Worm (Caenorhabditis elegans) whole organism, young adult: ENCODE data around the gene F02D8.4.
A peak's percentile ranks its signal among the peaks of the same experiment; 100 is the strongest.

Source experiments
- B0019.2 ChIP-seq: fragments of 200-800 bp; sonication (Bioruptor generic); conservative IDR thresholded peaks from 2 replicates; pipeline ENCODE4 v1.3.6; 2022; ENCODE audit warnings: missing genetic modification reagents, missing genetic modification characterization, missing compliant biosample characterization
- B0336.3 ChIP-seq: fragments of 200-800 bp; sonication (Bioruptor generic); IDR thresholded peaks from 2 replicates; pipeline ENCODE4 v1.3.6; 2022; ENCODE audit warnings: missing genetic modification characterization, missing compliant biosample characterization
- F10E7.11 ChIP-seq: sonication (generic microtip); optimal IDR thresholded peaks from 2 replicates; lab custom pipeline; 2017; ENCODE audit warnings: mild to moderate bottlenecking, missing genetic modification characterization, moderate library complexity, missing compliant biosample characterization
- F33H1.4 ChIP-seq: fragments of 200-800 bp; sonication (Bioruptor generic); IDR thresholded peaks from 2 replicates; pipeline ENCODE4 v1.3.6; 2022; ENCODE audit warnings: missing genetic modification reagents, missing genetic modification characterization, missing compliant biosample characterization
- F49E8.2 ChIP-seq: sonication (generic microtip); optimal IDR thresholded peaks from 3 replicates; lab custom pipeline; 2017; ENCODE audit warnings: missing genetic modification characterization, mild to moderate bottlenecking, missing compliant biosample characterization, antibody characterized with exemption, moderate library complexity; ENCODE audit not compliant: insufficient read depth
- F55B11.4 ChIP-seq: sonication (generic microtip); optimal IDR thresholded peaks from 2 replicates; lab custom pipeline; 2016; ENCODE audit warnings: missing compliant biosample characterization, missing genetic modification characterization, borderline replicate concordance; ENCODE audit not compliant: insufficient read depth
- F57C9.4 ChIP-seq: sonication (generic microtip); optimal IDR thresholded peaks from 2 replicates; lab custom pipeline; 2017; ENCODE audit warnings: mild to moderate bottlenecking, missing genetic modification characterization, missing compliant biosample characterization
- Y53F4B.3 ChIP-seq: fragments of 200-800 bp; sonication (Bioruptor generic); IDR thresholded peaks from 2 replicates; pipeline ENCODE4 v1.3.6; 2022; ENCODE audit warnings: missing genetic modification reagents, missing genetic modification characterization, missing compliant biosample characterization
- akir-1 ChIP-seq: fragments of 200-800 bp; sonication (Bioruptor generic); optimal IDR thresholded peaks from 2 replicates; lab custom pipeline; 2018; ENCODE audit warnings: mild to moderate bottlenecking, missing genetic modification characterization, moderate library complexity, missing compliant biosample characterization
- attf-3 ChIP-seq: fragments of 200-800 bp; sonication (Bioruptor generic); conservative IDR thresholded peaks from 2 replicates; pipeline ENCODE4 v1.3.6; 2022; ENCODE audit warnings: missing genetic modification reagents, missing genetic modification characterization, missing compliant biosample characterization
- bed-1 ChIP-seq: fragments of 200-800 bp; sonication (Bioruptor generic); IDR thresholded peaks from 2 replicates; pipeline ENCODE4 v1.3.6; 2022; ENCODE audit warnings: missing genetic modification reagents, missing genetic modification characterization, missing compliant biosample characterization
- bed-2 ChIP-seq: fragments of 200-800 bp; sonication (Bioruptor generic); IDR thresholded peaks from 2 replicates; pipeline ENCODE4 v1.3.6; 2022; ENCODE audit warnings: missing genetic modification reagents, missing genetic modification characterization, missing compliant biosample characterization
- ceh-91 ChIP-seq: fragments of 200-800 bp; sonication (Bioruptor generic); IDR thresholded peaks from 2 replicates; pipeline ENCODE4 v1.3.6; 2022; ENCODE audit warnings: missing genetic modification reagents, missing genetic modification characterization, missing compliant biosample characterization
- dox-1 ChIP-seq: fragments of 200-800 bp; sonication (Bioruptor generic); IDR thresholded peaks from 2 replicates; pipeline ENCODE4 v1.3.6; 2022; ENCODE audit warnings: missing genetic modification reagents, missing genetic modification characterization, missing compliant biosample characterization
- egl-18 ChIP-seq: fragments of 200-800 bp; sonication (Bioruptor generic); IDR thresholded peaks from 2 replicates; pipeline ENCODE4 v1.3.6; 2022; ENCODE audit warnings: missing genetic modification reagents, missing genetic modification characterization, missing compliant biosample characterization
- egl-44 ChIP-seq: fragments of 200-800 bp; sonication (Bioruptor generic); IDR thresholded peaks from 2 replicates; pipeline ENCODE4 v1.3.6; 2022; ENCODE audit warnings: missing genetic modification reagents, missing genetic modification characterization, missing compliant biosample characterization
- ets-4 ChIP-seq: fragments of 200-800 bp; sonication (Bioruptor generic); optimal IDR thresholded peaks from 2 replicates; lab custom pipeline; 2018; ENCODE audit warnings: mild to moderate bottlenecking, missing genetic modification characterization, missing compliant biosample characterization
- hmg-1.2 ChIP-seq: fragments of 200-800 bp; sonication (Bioruptor generic); IDR thresholded peaks from 2 replicates; pipeline ENCODE4 v1.3.6; 2022; ENCODE audit warnings: missing genetic modification reagents, missing genetic modification characterization, missing compliant biosample characterization
- let-526 ChIP-seq: fragments of 200-800 bp; sonication (Bioruptor generic); IDR thresholded peaks from 2 replicates; pipeline ENCODE4 v1.3.6; 2022; ENCODE audit warnings: missing genetic modification reagents, missing genetic modification characterization, missing compliant biosample characterization
- let-607 ChIP-seq, 2 experiments: fragments of 200-800 bp in 1 of 2; sonication (Bioruptor generic) in 1 of 2; sonication (generic microtip) in 1 of 2; optimal IDR thresholded peaks; 2 replicates each; lab custom pipeline; 2016 to 2018; ENCODE audit warnings: mild to moderate bottlenecking in 2 of 2, missing compliant biosample characterization in 2 of 2, missing genetic modification characterization in 2 of 2, moderate library complexity in 2 of 2, missing genotype in 1 of 2
- lin-26 ChIP-seq: fragments of 200-800 bp; sonication (Bioruptor generic); IDR thresholded peaks from 2 replicates; pipeline ENCODE4 v1.3.6; 2022; ENCODE audit warnings: missing genetic modification reagents, missing genetic modification characterization, missing compliant biosample characterization
- lin-40 ChIP-seq: sonication (generic microtip); optimal IDR thresholded peaks from 2 replicates; lab custom pipeline; 2016; ENCODE audit warnings: missing genetic modification characterization, mild to moderate bottlenecking, missing compliant biosample characterization, missing genotype, missing genetic modification reagents
- lin-54 ChIP-seq: fragments of 200-800 bp; sonication (Bioruptor generic); optimal IDR thresholded peaks from 2 replicates; lab custom pipeline; 2018; ENCODE audit warnings: mild to moderate bottlenecking, missing genetic modification characterization, missing compliant biosample characterization
- lir-1 ChIP-seq: fragments of 200-800 bp; sonication (Bioruptor generic); conservative IDR thresholded peaks from 2 replicates; pipeline ENCODE4 v1.3.6; 2022; ENCODE audit warnings: missing genetic modification reagents, missing genetic modification characterization, missing compliant biosample characterization
- madf-10 ChIP-seq: sonication (generic microtip); optimal IDR thresholded peaks from 2 replicates; lab custom pipeline; 2016; ENCODE audit warnings: mild to moderate bottlenecking, missing genetic modification characterization, missing compliant biosample characterization
- madf-6 ChIP-seq: fragments of 200-800 bp; sonication (Bioruptor generic); IDR thresholded peaks from 2 replicates; pipeline ENCODE4 v1.3.6; 2022; ENCODE audit warnings: missing genetic modification reagents, missing genetic modification characterization, missing compliant biosample characterization
- mel-28 ChIP-seq: sonication (generic microtip); optimal IDR thresholded peaks from 2 replicates; lab custom pipeline; 2016; ENCODE audit warnings: borderline replicate concordance, mild to moderate bottlenecking, missing genetic modification characterization, missing compliant biosample characterization
- mxl-1 ChIP-seq: sonication (generic microtip); optimal IDR thresholded peaks from 2 replicates; lab custom pipeline; 2016; ENCODE audit warnings: missing genetic modification characterization, missing compliant biosample characterization
- rec-8 ChIP-seq, 2 experiments: sonication (generic microtip); optimal IDR thresholded peaks; 2 replicates each; lab custom pipeline; 2016; ENCODE audit warnings: mild to moderate bottlenecking in 2 of 2, missing genetic modification characterization in 2 of 2, missing genetic modification reagents in 2 of 2, missing genotype in 2 of 2, missing biosample characterization in 1 of 2, missing compliant biosample characterization in 1 of 2, moderate library complexity in 1 of 2
- repo-1 ChIP-seq: sonication (generic microtip); optimal IDR thresholded peaks from 2 replicates; lab custom pipeline; 2017; ENCODE audit warnings: mild to moderate bottlenecking, missing genetic modification characterization, missing compliant biosample characterization
- snpc-1.3 ChIP-seq: sonication (generic microtip); optimal IDR thresholded peaks from 2 replicates; lab custom pipeline; 2017; ENCODE audit warnings: missing genetic modification characterization, mild to moderate bottlenecking, missing compliant biosample characterization, antibody characterized with exemption, moderate library complexity, missing genotype, missing genetic modification reagents; ENCODE audit not compliant: insufficient read depth
- snpc-4 ChIP-seq, 5 experiments: fragments of 150-350 bp in 1 of 5; sonication (generic microtip) in 4 of 5; optimal IDR thresholded peaks; 2 replicates each; lab custom pipeline; 2014 to 2018; ENCODE audit warnings: missing genetic modification characterization in 5 of 5, missing biosample characterization in 3 of 5, antibody characterized with exemption in 2 of 5, mild to moderate bottlenecking in 2 of 5, missing compliant biosample characterization in 2 of 5, missing genotype in 2 of 5, moderate library complexity in 2 of 5, missing genetic modification reagents in 1 of 5
- zim-3 ChIP-seq: sonication (generic microtip); optimal IDR thresholded peaks from 2 replicates; lab custom pipeline; 2017; ENCODE audit warnings: mild to moderate bottlenecking, missing genetic modification characterization, moderate library complexity, missing compliant biosample characterization
- ztf-22 ChIP-seq: fragments of 200-800 bp; sonication (Bioruptor generic); optimal IDR thresholded peaks from 2 replicates; lab custom pipeline; 2018; ENCODE audit warnings: mild to moderate bottlenecking, missing genetic modification characterization, moderate library complexity, missing compliant biosample characterization
- ztf-3 ChIP-seq: fragments of 200-800 bp; sonication (Bioruptor generic); optimal IDR thresholded peaks from 2 replicates; lab custom pipeline; 2018; ENCODE audit warnings: mild to moderate bottlenecking, missing genetic modification characterization, missing compliant biosample characterization

Gene F02D8.4

ce11 chrV:15012542-15013301, 28.0 kb downstream of the F02D8.4 start (continued):
- TF ChIP-seq B0019.2 (0 out of 2 replicates have a peak, but pooled peaks have one; percentile 6), repo-1 (tag; lab: Kevin White, UChicago) (no peak), hmg-1.2 (peak; percentile 46), dox-1 (GFP tag; lab: Robert Waterston, UW) (0 out of 2 replicates have a peak, but pooled peaks have one; percentile 29), lir-1 (GFP tag; lab: Robert Waterston, UW) (no peak), let-607 (tag; optimal IDR thresholded peaks at IDR 0.05; lab: Kevin White, UChicago) (no peak), B0336.3 (GFP tag; lab: Robert Waterston, UW) (0 out of 2 replicates have a peak, but pooled peaks have one; percentile 38), ets-4 (no peak), Y53F4B.3 (GFP tag; lab: Robert Waterston, UW) (0 out of 2 replicates have a peak, but pooled peaks have one; percentile 40), mel-28 (tag; lab: Kevin White, UChicago) (no peak), zim-3 (no peak), snpc-4 (GFP tag; optimal IDR thresholded peaks at IDR 0.05; lab: Kevin White, UChicago) (no peak), snpc-4 (tag; optimal IDR thresholded peaks at IDR 0.05; lab: Kevin White, UChicago) (peak in 1 of 4 experiments; percentile 59), madf-6 (0 out of 2 replicates have a peak, but pooled peaks have one; percentile 34), snpc-1.3 (tag; lab: Kevin White, UChicago) (no peak), lin-26 (peak; percentile 61; the same call in 1 of the 2 replicates), lin-54 (GFP tag; lab: Kevin White, UChicago) (no peak)

ce11 chrV:15013328-15013727, 28.6 kb downstream of the F02D8.4 start:
- no peak for TF ChIP-seq rec-8 (tag; optimal IDR thresholded peaks at IDR 0.05; lab: Kevin White, UChicago)
- TF ChIP-seq akir-1 (GFP tag; lab: Kevin White, UChicago): no peak
- TF ChIP-seq madf-10: no peak
- TF ChIP-seq snpc-1.3 (tag; lab: Kevin White, UChicago): no peak
- TF ChIP-seq F10E7.11 (tag; lab: Kevin White, UChicago): no peak

- no peak for TF ChIP-seq ceh-91
- no peak for TF ChIP-seq hmg-1.2
- TF ChIP-seq F33H1.4 (GFP tag; lab: Robert Waterston, UW): no peak
- no peak for TF ChIP-seq lin-40 (tag; lab: Kevin White, UChicago)
- no peak for TF ChIP-seq F55B11.4 (tag; lab: Kevin White, UChicago)
Observed at ce11 chrV:15014164-15014563, 29.5 kb downstream of the F02D8.4 start, which contains the start of gene obr-2. obr-2 (minus strand) TSS chrV:15014264.

ce11 chrV:15015799-15016198, 31.1 kb downstream of the F02D8.4 start:
- TF ChIP-seq bed-2 (GFP tag; lab: Robert Waterston, UW) (no peak), attf-3 (GFP tag; lab: Robert Waterston, UW) (no peak), egl-18 (GFP tag; lab: Robert Waterston, UW) (no peak), B0336.3 (GFP tag; lab: Robert Waterston, UW) (no peak), ztf-22 (no peak), let-607 (tag; optimal IDR thresholded peaks at IDR 0.05; lab: Kevin White, UChicago) (no peak), zim-3 (no peak), bed-1 (GFP tag; lab: Robert Waterston, UW) (no peak), B0019.2 (no peak), F49E8.2 (tag; lab: Kevin White, UChicago) (no peak), ceh-91 (no peak), mxl-1 (tag; lab: Kevin White, UChicago) (no peak), let-526 (GFP tag; lab: Robert Waterston, UW) (no peak), F57C9.4 (no peak), ztf-3 (no peak), ets-4 (no peak), egl-44 (no peak)
